Worm (Caenorhabditis elegans) whole organism, L4/young adult: ENCODE data around the gene F13D12.3.

Experiments used
- W03F9.2 ChIP-seq: fragments of 150-350 bp; optimal IDR thresholded peaks from 2 replicates; lab custom pipeline; 2014; ENCODE audit warnings: missing biosample characterization, missing genetic modification characterization
- dao-5 ChIP-seq: sonication (generic microtip); optimal IDR thresholded peaks from 2 replicates; lab custom pipeline; 2016; ENCODE audit warnings: missing genotype, missing genetic modification characterization, moderate library complexity, missing compliant biosample characterization
- him-1 ChIP-seq: sonication (generic microtip); optimal IDR thresholded peaks from 2 replicates; lab custom pipeline; 2016; ENCODE audit warnings: missing genotype, missing genetic modification reagents, missing genetic modification characterization, missing compliant biosample characterization

The F13D12.3 gene

ce11 chrII:11749490-11750172 is 29.4 kb downstream of the F13D12.3 start:
- TF ChIP-seq him-1 (tag; lab: Kevin White, UChicago) (peak; percentile 93), dao-5 (tag; lab: Kevin White, UChicago) (peak; percentile 82), W03F9.2 (peak; percentile 17)

- TF ChIP-seq him-1 (tag; lab: Kevin White, UChicago) (peak; percentile 76), dao-5 (tag; lab: Kevin White, UChicago) (no peak)
Measured at ce11 chrII:11751615-11752174, 31.5 kb downstream of the F13D12.3 start.

- TF ChIP-seq W03F9.2 = no peak
- TF ChIP-seq dao-5 (tag; lab: Kevin White, UChicago) = no peak
- no peak for TF ChIP-seq him-1 (tag; lab: Kevin White, UChicago)
Measured at ce11 chrII:11753186-11753585, 33.0 kb downstream of the F13D12.3 start.

ce11 chrII:11756684-11757107 is 36.5 kb downstream of the F13D12.3 start:
- TF ChIP-seq W03F9.2 = peak; percentile 87
- peak; percentile 13 for TF ChIP-seq him-1 (tag; lab: Kevin White, UChicago)
- no peak for TF ChIP-seq dao-5 (tag; lab: Kevin White, UChicago)

ce11 chrII:11759277-11759676 is 39.1 kb downstream of the F13D12.3 start, which contains the start of the genes F44E5.4 and F44E5.5:
F44E5.4 (minus strand) TSS chrII:11759311.
F44E5.5 (plus strand) TSS chrII:11759662.
- TF ChIP-seq him-1 (tag; lab: Kevin White, UChicago) = peak; percentile 35

- TF ChIP-seq him-1 (tag; lab: Kevin White, UChicago) (no peak), dao-5 (tag; lab: Kevin White, UChicago) (no peak), W03F9.2 (peak; percentile 92)
Measured at ce11 chrII:11761806-11762512, 41.8 kb downstream of the F13D12.3 start.

- no peak for TF ChIP-seq W03F9.2
- no peak for TF ChIP-seq him-1 (tag; lab: Kevin White, UChicago)
- TF ChIP-seq dao-5 (tag; lab: Kevin White, UChicago) = no peak
Measured at ce11 chrII:11765506-11766152, 45.4 kb downstream of the F13D12.3 start.

- TF ChIP-seq dao-5 (tag; lab: Kevin White, UChicago) = no peak
- no peak for TF ChIP-seq W03F9.2
- no peak for TF ChIP-seq him-1 (tag; lab: Kevin White, UChicago)
Measured at ce11 chrII:11766472-11766871, 46.3 kb downstream of the F13D12.3 start, which contains the start of gene F44E5.2. F44E5.2 (plus strand) TSS chrII:11766772.
